Fruit fly (Drosophila melanogaster): Measurements from ENCODE around the gene CG4408.

dm6 chr3R:23403628-23404027 lies 40.3 kb upstream of the CG4408 start, which contains the start of gene CG17380:
- TF ChIP-seq CG14711 (tag; optimal IDR thresholded peaks at IDR 0.05) (no peak), CG12768 (GFP tag; optimal IDR thresholded peaks at IDR 0.05) (no peak), kay (GFP tag; ENCODE audit: borderline replicate concordance) (no peak), CG1620 (GFP tag; optimal IDR thresholded peaks at IDR 0.05) (no peak), Clk (GFP tag; optimal IDR thresholded peaks at IDR 0.05) (no peak), Crg-1 (GFP tag; optimal IDR thresholded peaks at IDR 0.05) (no peak), CG33017 (tag; optimal IDR thresholded peaks at IDR 0.05) (no peak), tj (GFP tag; optimal IDR thresholded peaks at IDR 0.05) (no peak), CG7045 (GFP tag; optimal IDR thresholded peaks at IDR 0.05) (no peak), Hr96 (GFP tag; optimal IDR thresholded peaks at IDR 0.05) (no peak), Mnt (GFP tag; optimal IDR thresholded peaks at IDR 0.05) (no peak), cnc (optimal IDR thresholded peaks at IDR 0.05) (no peak), CG11617 (GFP tag; optimal IDR thresholded peaks at IDR 0.05) (no peak), CG7101 (tag; optimal IDR thresholded peaks at IDR 0.05) (no peak)

All from whole organism, adult.